Worm (Caenorhabditis elegans) whole organism, young adult: Measurements from ENCODE around the gene clec-88.

Experiments used
- B0019.2 ChIP-seq: fragments of 200-800 bp; sonication (Bioruptor generic); conservative IDR thresholded peaks from 2 replicates; pipeline ENCODE4 v1.3.6; 2022; ENCODE audit warnings: missing genetic modification reagents, missing genetic modification characterization, missing compliant biosample characterization
- B0035.1 ChIP-seq: sonication (generic microtip); optimal IDR thresholded peaks from 2 replicates; lab custom pipeline; 2016; ENCODE audit warnings: missing genetic modification characterization, mild to moderate bottlenecking, missing compliant biosample characterization, missing genotype, missing genetic modification reagents
- C17E4.6 ChIP-seq: fragments of 200-800 bp; sonication (Bioruptor generic); IDR thresholded peaks from 2 replicates; pipeline ENCODE4 v1.3.6; 2022; ENCODE audit warnings: missing genetic modification reagents, missing genetic modification characterization, missing compliant biosample characterization
- F23B12.7 ChIP-seq: sonication (generic microtip); optimal IDR thresholded peaks from 2 replicates; lab custom pipeline; 2017; ENCODE audit warnings: missing genetic modification characterization, mild to moderate bottlenecking, missing compliant biosample characterization, antibody characterized with exemption, moderate library complexity; ENCODE audit not compliant: insufficient read depth
- F33H1.4 ChIP-seq: fragments of 200-800 bp; sonication (Bioruptor generic); IDR thresholded peaks from 2 replicates; pipeline ENCODE4 v1.3.6; 2022; ENCODE audit warnings: missing genetic modification reagents, missing genetic modification characterization, missing compliant biosample characterization
- F57A8.1 ChIP-seq: fragments of 200-800 bp; sonication (Bioruptor generic); optimal IDR thresholded peaks from 2 replicates; lab custom pipeline; 2018; ENCODE audit warnings: mild to moderate bottlenecking, missing genetic modification characterization, moderate library complexity, missing compliant biosample characterization
- Y53G8AR.9 ChIP-seq: fragments of 200-800 bp; sonication (Bioruptor generic); conservative IDR thresholded peaks from 2 replicates; pipeline ENCODE4 v1.3.6; 2022; ENCODE audit warnings: missing genetic modification reagents, missing genetic modification characterization, missing compliant biosample characterization
- Y79H2A.3 ChIP-seq: fragments of 200-800 bp; sonication (Bioruptor generic); conservative IDR thresholded peaks from 2 replicates; pipeline ENCODE4 v1.3.6; 2022; ENCODE audit warnings: missing genetic modification reagents, missing genetic modification characterization, missing compliant biosample characterization
- ama-1 ChIP-seq, 3 experiments: fragments of 150-350 bp in 1 of 3; sonication (generic microtip) in 2 of 3; optimal IDR thresholded peaks; 2 replicates each; lab custom pipeline; 2014 to 2018; ENCODE audit warnings: missing biosample characterization in 2 of 3, missing genetic modification characterization in 2 of 3, missing genetic modification reagents in 2 of 3
- aptf-3 ChIP-seq: fragments of 200-800 bp; sonication (Bioruptor generic); IDR thresholded peaks from 2 replicates; pipeline ENCODE4 v1.3.6; 2022; ENCODE audit warnings: missing genetic modification characterization, missing compliant biosample characterization
- atf-7 ChIP-seq: sonication (generic microtip); optimal IDR thresholded peaks from 2 replicates; lab custom pipeline; 2017; ENCODE audit warnings: mild to moderate bottlenecking, missing genetic modification characterization, missing compliant biosample characterization
- athp-1 ChIP-seq: sonication (generic microtip); optimal IDR thresholded peaks from 2 replicates; lab custom pipeline; 2017; ENCODE audit warnings: mild to moderate bottlenecking, missing genetic modification characterization, missing compliant biosample characterization
- attf-6 ChIP-seq: fragments of 200-800 bp; sonication (Bioruptor generic); IDR thresholded peaks from 2 replicates; pipeline ENCODE4 v1.3.6; 2022; ENCODE audit warnings: missing genetic modification reagents, missing genetic modification characterization, missing compliant biosample characterization
- bed-1 ChIP-seq: fragments of 200-800 bp; sonication (Bioruptor generic); IDR thresholded peaks from 2 replicates; pipeline ENCODE4 v1.3.6; 2022; ENCODE audit warnings: missing genetic modification reagents, missing genetic modification characterization, missing compliant biosample characterization
- bed-2 ChIP-seq: fragments of 200-800 bp; sonication (Bioruptor generic); IDR thresholded peaks from 2 replicates; pipeline ENCODE4 v1.3.6; 2022; ENCODE audit warnings: missing genetic modification reagents, missing genetic modification characterization, missing compliant biosample characterization
- ccch-3 ChIP-seq: fragments of 200-800 bp; sonication (Bioruptor generic); optimal IDR thresholded peaks from 2 replicates; lab custom pipeline; 2018; ENCODE audit warnings: mild to moderate bottlenecking, missing genetic modification characterization, missing compliant biosample characterization
- ceh-100 ChIP-seq: fragments of 200-800 bp; sonication (Bioruptor generic); IDR thresholded peaks from 2 replicates; pipeline ENCODE4 v1.3.6; 2022; ENCODE audit warnings: missing genetic modification reagents, missing genetic modification characterization, missing compliant biosample characterization
- ceh-40 ChIP-seq: fragments of 200-800 bp; sonication (Bioruptor generic); IDR thresholded peaks from 2 replicates; pipeline ENCODE4 v1.3.6; 2022; ENCODE audit warnings: missing genetic modification characterization, missing compliant biosample characterization
- chd-7 ChIP-seq: sonication (generic microtip); optimal IDR thresholded peaks from 2 replicates; lab custom pipeline; 2016; ENCODE audit warnings: mild to moderate bottlenecking, missing genetic modification characterization, moderate library complexity, missing compliant biosample characterization
- dpff-1 ChIP-seq: sonication (generic microtip); optimal IDR thresholded peaks from 2 replicates; lab custom pipeline; 2017; ENCODE audit warnings: mild to moderate bottlenecking, missing genetic modification characterization, missing compliant biosample characterization
- hlh-12 ChIP-seq: sonication (generic microtip); optimal IDR thresholded peaks from 2 replicates; lab custom pipeline; 2016; ENCODE audit warnings: missing genetic modification characterization, missing compliant biosample characterization
- hlh-26 ChIP-seq: fragments of 200-800 bp; sonication (Bioruptor generic); conservative IDR thresholded peaks from 2 replicates; pipeline ENCODE4 v1.3.6; 2022; ENCODE audit warnings: missing genetic modification reagents, missing genetic modification characterization, missing compliant biosample characterization
- hmg-1.2 ChIP-seq: fragments of 200-800 bp; sonication (Bioruptor generic); IDR thresholded peaks from 2 replicates; pipeline ENCODE4 v1.3.6; 2022; ENCODE audit warnings: missing genetic modification reagents, missing genetic modification characterization, missing compliant biosample characterization
- hmg-20 ChIP-seq: fragments of 200-800 bp; sonication (Bioruptor generic); IDR thresholded peaks from 2 replicates; pipeline ENCODE4 v1.3.6; 2022; ENCODE audit warnings: missing genetic modification reagents, missing genetic modification characterization, missing compliant biosample characterization
- hrde-1 ChIP-seq: sonication (generic microtip); optimal IDR thresholded peaks from 2 replicates; lab custom pipeline; 2016; ENCODE audit warnings: missing genetic modification characterization, mild to moderate bottlenecking, missing compliant biosample characterization, moderate library complexity, missing genotype, missing genetic modification reagents, borderline replicate concordance
- let-526 ChIP-seq: fragments of 200-800 bp; sonication (Bioruptor generic); IDR thresholded peaks from 2 replicates; pipeline ENCODE4 v1.3.6; 2022; ENCODE audit warnings: missing genetic modification reagents, missing genetic modification characterization, missing compliant biosample characterization
- lin-54 ChIP-seq: fragments of 200-800 bp; sonication (Bioruptor generic); optimal IDR thresholded peaks from 2 replicates; lab custom pipeline; 2018; ENCODE audit warnings: mild to moderate bottlenecking, missing genetic modification characterization, missing compliant biosample characterization
- lir-1 ChIP-seq: fragments of 200-800 bp; sonication (Bioruptor generic); conservative IDR thresholded peaks from 2 replicates; pipeline ENCODE4 v1.3.6; 2022; ENCODE audit warnings: missing genetic modification reagents, missing genetic modification characterization, missing compliant biosample characterization
- lsy-27 ChIP-seq: sonication (generic microtip); optimal IDR thresholded peaks from 2 replicates; lab custom pipeline; 2017; ENCODE audit warnings: missing genetic modification characterization, mild to moderate bottlenecking, missing compliant biosample characterization, antibody characterized with exemption, missing genotype, borderline replicate concordance; ENCODE audit not compliant: insufficient read depth
- madf-6 ChIP-seq: fragments of 200-800 bp; sonication (Bioruptor generic); IDR thresholded peaks from 2 replicates; pipeline ENCODE4 v1.3.6; 2022; ENCODE audit warnings: missing genetic modification reagents, missing genetic modification characterization, missing compliant biosample characterization
- mes-4 ChIP-seq: sonication (generic microtip); optimal IDR thresholded peaks from 2 replicates; lab custom pipeline; 2016; ENCODE audit warnings: missing genotype, missing genetic modification characterization, missing compliant biosample characterization
- mxl-1 ChIP-seq: sonication (generic microtip); optimal IDR thresholded peaks from 2 replicates; lab custom pipeline; 2016; ENCODE audit warnings: missing genetic modification characterization, missing compliant biosample characterization
- nfya-1 ChIP-seq: sonication (generic microtip); optimal IDR thresholded peaks from 2 replicates; lab custom pipeline; 2017; ENCODE audit warnings: antibody characterized with exemption, missing compliant biosample characterization, missing genetic modification characterization, borderline replicate concordance; ENCODE audit not compliant: insufficient read depth
- nhr-120 ChIP-seq: fragments of 200-800 bp; sonication (Bioruptor generic); IDR thresholded peaks from 2 replicates; pipeline ENCODE4 v1.3.6; 2022; ENCODE audit warnings: missing genetic modification characterization, missing compliant biosample characterization
- nhr-27 ChIP-seq: fragments of 200-800 bp; sonication (Bioruptor generic); optimal IDR thresholded peaks from 2 replicates; lab custom pipeline; 2018; ENCODE audit warnings: mild to moderate bottlenecking, missing genetic modification characterization, moderate library complexity, missing compliant biosample characterization
- nhr-80 ChIP-seq: sonication (generic microtip); optimal IDR thresholded peaks from 2 replicates; lab custom pipeline; 2016; ENCODE audit warnings: missing genetic modification characterization, missing compliant biosample characterization
- rcor-1 ChIP-seq: fragments of 200-800 bp; sonication (Bioruptor generic); IDR thresholded peaks from 2 replicates; pipeline ENCODE4 v1.3.6; 2022; ENCODE audit warnings: missing genetic modification reagents, missing genetic modification characterization, missing compliant biosample characterization
- rec-8 ChIP-seq, 2 experiments: sonication (generic microtip); optimal IDR thresholded peaks; 2 replicates each; lab custom pipeline; 2016; ENCODE audit warnings: mild to moderate bottlenecking in 2 of 2, missing genetic modification characterization in 2 of 2, missing genetic modification reagents in 2 of 2, missing genotype in 2 of 2, missing biosample characterization in 1 of 2, missing compliant biosample characterization in 1 of 2, moderate library complexity in 1 of 2
- snpc-1.3 ChIP-seq: sonication (generic microtip); optimal IDR thresholded peaks from 2 replicates; lab custom pipeline; 2017; ENCODE audit warnings: missing genetic modification characterization, mild to moderate bottlenecking, missing compliant biosample characterization, antibody characterized with exemption, moderate library complexity, missing genotype, missing genetic modification reagents; ENCODE audit not compliant: insufficient read depth
- sptf-2 ChIP-seq: fragments of 200-800 bp; sonication (Bioruptor generic); optimal IDR thresholded peaks from 2 replicates; lab custom pipeline; 2018; ENCODE audit warnings: mild to moderate bottlenecking, missing genetic modification characterization, missing compliant biosample characterization
- tbx-9 ChIP-seq: sonication (generic microtip); optimal IDR thresholded peaks from 2 replicates; lab custom pipeline; 2016; ENCODE audit warnings: borderline replicate concordance, missing genetic modification characterization, inconsistent platforms, missing compliant biosample characterization
- tlf-1 ChIP-seq: fragments of 200-800 bp; sonication (Bioruptor generic); optimal IDR thresholded peaks from 2 replicates; lab custom pipeline; 2018; ENCODE audit warnings: mild to moderate bottlenecking, missing genetic modification characterization, missing compliant biosample characterization
- unc-130 ChIP-seq: sonication (generic microtip); optimal IDR thresholded peaks from 2 replicates; lab custom pipeline; 2016; ENCODE audit warnings: missing genetic modification reagents, missing genetic modification characterization, missing compliant biosample characterization
- ztf-22 ChIP-seq: fragments of 200-800 bp; sonication (Bioruptor generic); optimal IDR thresholded peaks from 2 replicates; lab custom pipeline; 2018; ENCODE audit warnings: mild to moderate bottlenecking, missing genetic modification characterization, moderate library complexity, missing compliant biosample characterization
- ztf-25 ChIP-seq: fragments of 200-800 bp; sonication (Bioruptor generic); IDR thresholded peaks from 2 replicates; pipeline ENCODE4 v1.3.6; 2022; ENCODE audit warnings: missing genetic modification reagents, missing genetic modification characterization, missing compliant biosample characterization
- ztf-6 ChIP-seq: fragments of 200-800 bp; sonication (Bioruptor generic); IDR thresholded peaks from 2 replicates; pipeline ENCODE4 v1.3.6; 2022; ENCODE audit warnings: missing genetic modification reagents, missing genetic modification characterization, missing compliant biosample characterization

Gene clec-88

ce11 chrII:6355396-6356346 is 9.9 kb upstream of the clec-88 start, which contains the start of gene C32D5.11:
TSS of gene C32D5.11 (minus strand) at chrII:6355446.
- no peak for TF ChIP-seq aptf-3 (GFP tag; lab: Robert Waterston, UW)
- TF ChIP-seq C17E4.6 (GFP tag; lab: Robert Waterston, UW): no peak
- no peak for TF ChIP-seq lsy-27 (tag; lab: Kevin White, UChicago)
- TF ChIP-seq Y79H2A.3 (GFP tag; lab: Robert Waterston, UW): no peak
- no peak for TF ChIP-seq mxl-1 (tag; lab: Kevin White, UChicago)
- TF ChIP-seq nhr-120 (GFP tag; lab: Robert Waterston, UW): no peak
- no peak for TF ChIP-seq hrde-1
- no peak for TF ChIP-seq snpc-1.3 (tag; lab: Kevin White, UChicago)
- TF ChIP-seq madf-6 (GFP tag; lab: Robert Waterston, UW): no peak
- no peak for TF ChIP-seq B0035.1
- TF ChIP-seq B0019.2 (GFP tag; lab: Robert Waterston, UW): no peak
- no peak for TF ChIP-seq bed-1
- no peak for TF ChIP-seq hlh-12 (tag; lab: Kevin White, UChicago)
- TF ChIP-seq dpff-1 (tag; lab: Kevin White, UChicago): no peak
- no peak for TF ChIP-seq tbx-9
- no peak for TF ChIP-seq ceh-100 (GFP tag; lab: Robert Waterston, UW)
- TF ChIP-seq ama-1 (optimal IDR thresholded peaks at IDR 0.05; lab: Kevin White, UChicago): no peak
- TF ChIP-seq ama-1 (GFP tag; optimal IDR thresholded peaks at IDR 0.05; lab: Kevin White, UChicago): no peak
- no peak for TF ChIP-seq nfya-1
- TF ChIP-seq Y53G8AR.9 (GFP tag; lab: Robert Waterston, UW): no peak
- TF ChIP-seq hmg-20 (GFP tag; lab: Robert Waterston, UW): no peak
- no peak for TF ChIP-seq ztf-6
- no peak for TF ChIP-seq mes-4 (tag; lab: Kevin White, UChicago)
- peak; percentile 40 for TF ChIP-seq nhr-80 (tag; lab: Kevin White, UChicago)
- no peak for TF ChIP-seq let-526 (GFP tag; lab: Robert Waterston, UW)
- no peak for TF ChIP-seq athp-1 (tag; lab: Kevin White, UChicago)
- peak; percentile 33 for TF ChIP-seq lin-54 (GFP tag; lab: Kevin White, UChicago)
- TF ChIP-seq ceh-40 (GFP tag; lab: Robert Waterston, UW): no peak
- TF ChIP-seq ztf-22 (GFP tag; lab: Kevin White, UChicago): no peak
- TF ChIP-seq chd-7: no peak
- TF ChIP-seq bed-2 (GFP tag; lab: Robert Waterston, UW): no peak
- TF ChIP-seq atf-7 (tag; lab: Kevin White, UChicago): no peak
- peak; percentile 69 for TF ChIP-seq hmg-1.2 (GFP tag; lab: Robert Waterston, UW)
- peak; percentile 7 for TF ChIP-seq tlf-1 (GFP tag; lab: Kevin White, UChicago)
- no peak for TF ChIP-seq unc-130 (GFP tag; lab: Kevin White, UChicago)
- TF ChIP-seq ztf-25 (GFP tag; lab: Robert Waterston, UW): no peak
- TF ChIP-seq ccch-3: no peak
- TF ChIP-seq nhr-27 (tag; lab: Kevin White, UChicago): no peak
- no peak for TF ChIP-seq hlh-26
- no peak for TF ChIP-seq attf-6 (GFP tag; lab: Robert Waterston, UW)
- no peak for TF ChIP-seq lir-1
- no peak for TF ChIP-seq sptf-2 (GFP tag; lab: Kevin White, UChicago)
- no peak for TF ChIP-seq rec-8 (tag; optimal IDR thresholded peaks at IDR 0.05; lab: Kevin White, UChicago)
- TF ChIP-seq F23B12.7 (tag; lab: Kevin White, UChicago): peak; percentile 70
- no peak for TF ChIP-seq F57A8.1 (GFP tag; lab: Kevin White, UChicago)
- no peak for TF ChIP-seq rcor-1 (GFP tag; lab: Robert Waterston, UW)
- TF ChIP-seq F33H1.4 (GFP tag; lab: Robert Waterston, UW): peak; percentile 42; the same call in 1 of the 2 replicates
